Fruit fly (Drosophila melanogaster) Kc167 (cell line): Measurements from ENCODE around the gene CG5262.

ENCODE experiments used
- Myc ChIP-seq: fragments of >200 bp; optimal IDR thresholded peaks from 2 replicates; lab custom pipeline; 2017; ENCODE audit warnings: missing external identifiers
- Sin3A ChIP-seq: fragments of >200 bp; optimal IDR thresholded peaks from 2 replicates; lab custom pipeline; 2018; ENCODE audit warnings: missing external identifiers
- h ChIP-seq: fragments of >200 bp; optimal IDR thresholded peaks from 3 replicates; lab custom pipeline; 2018; ENCODE audit warnings: missing external identifiers
- insv ChIP-seq: fragments of >200 bp; optimal IDR thresholded peaks from 3 replicates; lab custom pipeline; 2018; ENCODE audit warnings: missing external identifiers
- psq ChIP-seq: fragments of >200 bp; optimal IDR thresholded peaks from 2 replicates; lab custom pipeline; 2017; ENCODE audit warnings: missing external identifiers
- ttk ChIP-seq: sonication (Bioruptor generic); optimal IDR thresholded peaks from 2 replicates; lab custom pipeline; 2017; ENCODE audit warnings: missing external identifiers

CG5262 gene

dm6 chr3L:20388983-20389382 lies 41.3 kb downstream of the CG5262 start:
- TF ChIP-seq Sin3A (lab: Kevin White, UChicago) = no peak
- TF ChIP-seq h (lab: Kevin White, UChicago) = no peak
- TF ChIP-seq psq (lab: Kevin White, UChicago) = no peak
- TF ChIP-seq insv (lab: Kevin White, UChicago) = no peak
- no peak for TF ChIP-seq Myc (lab: Kevin White, UChicago)
- TF ChIP-seq ttk (lab: Kevin White, UChicago) = no peak

dm6 chr3L:20387843-20388163 lies 42.5 kb downstream of the CG5262 start:
- TF ChIP-seq psq (lab: Kevin White, UChicago) (no peak), Myc (lab: Kevin White, UChicago) (no peak), Sin3A (lab: Kevin White, UChicago) (no peak), insv (lab: Kevin White, UChicago) (no peak), h (lab: Kevin White, UChicago) (no peak), ttk (lab: Kevin White, UChicago) (no peak)

dm6 chr3L:20387038-20387842 lies 43.0 kb downstream of the CG5262 start:
- TF ChIP-seq Myc (lab: Kevin White, UChicago) (no peak), ttk (lab: Kevin White, UChicago) (no peak), insv (lab: Kevin White, UChicago) (no peak), psq (lab: Kevin White, UChicago) (no peak), Sin3A (lab: Kevin White, UChicago) (no peak), h (lab: Kevin White, UChicago) (no peak)

- TF ChIP-seq ttk (lab: Kevin White, UChicago) (no peak), insv (lab: Kevin White, UChicago) (no peak), psq (lab: Kevin White, UChicago) (no peak), Sin3A (lab: Kevin White, UChicago) (no peak), Myc (lab: Kevin White, UChicago) (no peak)
These were observed 44.3 kb downstream of the CG5262 start for dm6 chr3L:20385969-20386370.

dm6 chr3L:20385408-20385807 lies 44.9 kb downstream of the CG5262 start:
- TF ChIP-seq psq (lab: Kevin White, UChicago) (no peak), Sin3A (lab: Kevin White, UChicago) (no peak), insv (lab: Kevin White, UChicago) (no peak), ttk (lab: Kevin White, UChicago) (no peak), Myc (lab: Kevin White, UChicago) (no peak)

dm6 chr3L:20385006-20385405 lies 45.3 kb downstream of the CG5262 start:
- TF ChIP-seq h (lab: Kevin White, UChicago) (no peak), insv (lab: Kevin White, UChicago) (no peak), psq (lab: Kevin White, UChicago) (no peak), Sin3A (lab: Kevin White, UChicago) (no peak), ttk (lab: Kevin White, UChicago) (no peak), Myc (lab: Kevin White, UChicago) (no peak)

dm6 chr3L:20384086-20384810 lies 46.0 kb downstream of the CG5262 start, which contains the start of the genes CG5498 and fbl:
Gene CG5498, minus strand, starts transcription at chr3L:20384109.
Gene fbl, plus strand, starts transcription at chr3L:20384429.
- TF ChIP-seq psq (lab: Kevin White, UChicago) (no peak), ttk (lab: Kevin White, UChicago) (no peak), Myc (lab: Kevin White, UChicago) (no peak), insv (lab: Kevin White, UChicago) (no peak), Sin3A (lab: Kevin White, UChicago) (no peak), h (lab: Kevin White, UChicago) (no peak)

- TF ChIP-seq ttk (lab: Kevin White, UChicago) = no peak
These were observed 50.8 kb downstream of the CG5262 start for dm6 chr3L:20379496-20379895.
